Fruit fly (Drosophila melanogaster): Measurements from ENCODE around the gene ND-B18.

The ND-B18 gene

dm6 chrX:15070811-15071479, 7.4 kb downstream of the ND-B18 start:
- TF ChIP-seq h (GFP tag; optimal IDR thresholded peaks at IDR 0.05): peak; percentile 58
- TF ChIP-seq woc (GFP tag; optimal IDR thresholded peaks at IDR 0.05): no peak
- peak; percentile 76 for TF ChIP-seq Hr83 (GFP tag; optimal IDR thresholded peaks at IDR 0.05; ENCODE audit: poor library complexity, severe bottlenecking)
- TF ChIP-seq Dif (GFP tag; optimal IDR thresholded peaks at IDR 0.05; ENCODE audit: partially characterized antibody): no peak
- no peak for TF ChIP-seq tai (GFP tag; optimal IDR thresholded peaks at IDR 0.05)
- TF ChIP-seq dl (GFP tag; optimal IDR thresholded peaks at IDR 0.05; ENCODE audit: insufficient read depth in 1 of 2, partially characterized antibody in 2 of 2): peak in 1 of 2 experiments; percentile 7
- no peak for TF ChIP-seq Vsx2 (GFP tag; optimal IDR thresholded peaks at IDR 0.05; ENCODE audit: partially characterized antibody)
- no peak for TF ChIP-seq GATAd (GFP tag; optimal IDR thresholded peaks at IDR 0.05)
- TF ChIP-seq lola (GFP tag; optimal IDR thresholded peaks at IDR 0.05): no peak
- no peak for TF ChIP-seq OdsH (GFP tag; optimal IDR thresholded peaks at IDR 0.05)
- TF ChIP-seq sv (GFP tag; optimal IDR thresholded peaks at IDR 0.05): no peak
- peak; percentile 62 for TF ChIP-seq brk (GFP tag; optimal IDR thresholded peaks at IDR 0.05)
- TF ChIP-seq dsf (GFP tag; optimal IDR thresholded peaks at IDR 0.05; ENCODE audit: borderline replicate concordance): no peak
- TF ChIP-seq CG32264 (GFP tag; optimal IDR thresholded peaks at IDR 0.05): no peak
- TF ChIP-seq Dfd (GFP tag; optimal IDR thresholded peaks at IDR 0.05): no peak
- TF ChIP-seq N (GFP tag; optimal IDR thresholded peaks at IDR 0.05): no peak
- no peak for TF ChIP-seq sage (GFP tag; optimal IDR thresholded peaks at IDR 0.05)
- TF ChIP-seq HLH106 (tag; optimal IDR thresholded peaks at IDR 0.05): no peak
- TF ChIP-seq Sp1 (GFP tag; optimal IDR thresholded peaks at IDR 0.05): peak; percentile 38
- TF ChIP-seq Mio (GFP tag; optimal IDR thresholded peaks at IDR 0.05): no peak
- peak; percentile 25 for TF ChIP-seq fru (GFP tag; optimal IDR thresholded peaks at IDR 0.05)
- TF ChIP-seq Rel (GFP tag; optimal IDR thresholded peaks at IDR 0.05): peak; percentile 22
- TF ChIP-seq Rel (tag; optimal IDR thresholded peaks at IDR 0.05): peak; percentile 38
- TF ChIP-seq foxo (GFP tag; optimal IDR thresholded peaks at IDR 0.05): peak in 1 of 2 experiments; percentile 41
- TF ChIP-seq Abd-B (GFP tag; optimal IDR thresholded peaks at IDR 0.05): no peak
- TF ChIP-seq Jra (GFP tag; optimal IDR thresholded peaks at IDR 0.05): no peak
- peak; percentile 71 for TF ChIP-seq Hnf4 (GFP tag; optimal IDR thresholded peaks at IDR 0.05)
- TF ChIP-seq ey (GFP tag; optimal IDR thresholded peaks at IDR 0.05): peak; percentile 24
- no peak for TF ChIP-seq Myc (optimal IDR thresholded peaks at IDR 0.05)
- TF ChIP-seq dmrt93B (GFP tag; optimal IDR thresholded peaks at IDR 0.05): no peak
- TF ChIP-seq CrebA (GFP tag; optimal IDR thresholded peaks at IDR 0.05; ENCODE audit: borderline replicate concordance): peak; percentile 6
- peak; percentile 13 for TF ChIP-seq rgr (GFP tag; optimal IDR thresholded peaks at IDR 0.05)
- TF ChIP-seq psq (GFP tag; optimal IDR thresholded peaks at IDR 0.05): peak; percentile 29
- no peak for TF ChIP-seq Hr78 (GFP tag; optimal IDR thresholded peaks at IDR 0.05)
- TF ChIP-seq CG9705 (GFP tag; optimal IDR thresholded peaks at IDR 0.05): no peak
- no peak for TF ChIP-seq br (GFP tag; optimal IDR thresholded peaks at IDR 0.05)
- TF ChIP-seq pan (optimal IDR thresholded peaks at IDR 0.05): no peak

dm6 chrX:15074646-15075351, 11.3 kb downstream of the ND-B18 start:
- TF ChIP-seq Mio (GFP tag; optimal IDR thresholded peaks at IDR 0.05): peak; percentile 31
- peak; percentile 49 for TF ChIP-seq dmrt93B (GFP tag; optimal IDR thresholded peaks at IDR 0.05)
- TF ChIP-seq HLH106 (tag; optimal IDR thresholded peaks at IDR 0.05): peak; percentile 70
- peak; percentile 85 for TF ChIP-seq ey (GFP tag; optimal IDR thresholded peaks at IDR 0.05)
- no peak for TF ChIP-seq Hr78 (GFP tag; optimal IDR thresholded peaks at IDR 0.05)
- peak; percentile 91 for TF ChIP-seq sv (GFP tag; optimal IDR thresholded peaks at IDR 0.05)
- TF ChIP-seq tai (GFP tag; optimal IDR thresholded peaks at IDR 0.05): peak; percentile 70
- peak; percentile 86 for TF ChIP-seq h (GFP tag; optimal IDR thresholded peaks at IDR 0.05)
- peak; percentile 88 for TF ChIP-seq br (GFP tag; optimal IDR thresholded peaks at IDR 0.05)
- peak; percentile 50 for TF ChIP-seq GATAd (GFP tag; optimal IDR thresholded peaks at IDR 0.05)
- peak in 1 of 2 experiments; percentile 90 for TF ChIP-seq foxo (GFP tag; optimal IDR thresholded peaks at IDR 0.05)
- no peak for TF ChIP-seq pan (optimal IDR thresholded peaks at IDR 0.05)
- no peak for TF ChIP-seq Abd-B (GFP tag; optimal IDR thresholded peaks at IDR 0.05)
- peak; percentile 64 for TF ChIP-seq Hr83 (GFP tag; optimal IDR thresholded peaks at IDR 0.05; ENCODE audit: poor library complexity, severe bottlenecking)
- TF ChIP-seq OdsH (GFP tag; optimal IDR thresholded peaks at IDR 0.05): peak; percentile 72
- peak; percentile 70 for TF ChIP-seq Jra (GFP tag; optimal IDR thresholded peaks at IDR 0.05)
- no peak for TF ChIP-seq dl (GFP tag; optimal IDR thresholded peaks at IDR 0.05; ENCODE audit: insufficient read depth in 1 of 2, partially characterized antibody in 2 of 2)
- TF ChIP-seq N (GFP tag; optimal IDR thresholded peaks at IDR 0.05): no peak
- peak; percentile 76 for TF ChIP-seq Sp1 (GFP tag; optimal IDR thresholded peaks at IDR 0.05)
- TF ChIP-seq rgr (GFP tag; optimal IDR thresholded peaks at IDR 0.05): peak; percentile 85
- peak; percentile 65 for TF ChIP-seq brk (GFP tag; optimal IDR thresholded peaks at IDR 0.05)
- TF ChIP-seq dsf (GFP tag; optimal IDR thresholded peaks at IDR 0.05; ENCODE audit: borderline replicate concordance): no peak
- no peak for TF ChIP-seq CrebA (GFP tag; optimal IDR thresholded peaks at IDR 0.05; ENCODE audit: borderline replicate concordance)
- TF ChIP-seq Rel (GFP tag; optimal IDR thresholded peaks at IDR 0.05): no peak
- no peak for TF ChIP-seq Rel (tag; optimal IDR thresholded peaks at IDR 0.05)
- no peak for TF ChIP-seq Dif (GFP tag; optimal IDR thresholded peaks at IDR 0.05; ENCODE audit: partially characterized antibody)
- TF ChIP-seq lola (GFP tag; optimal IDR thresholded peaks at IDR 0.05): no peak
- TF ChIP-seq CG32264 (GFP tag; optimal IDR thresholded peaks at IDR 0.05): peak; percentile 10
- TF ChIP-seq jim (GFP tag; optimal IDR thresholded peaks at IDR 0.05): peak; percentile 56
- TF ChIP-seq Hnf4 (GFP tag; optimal IDR thresholded peaks at IDR 0.05): peak; percentile 87
- peak; percentile 90 for TF ChIP-seq fru (GFP tag; optimal IDR thresholded peaks at IDR 0.05)
- no peak for TF ChIP-seq usp (GFP tag; optimal IDR thresholded peaks at IDR 0.05)
- TF ChIP-seq sage (GFP tag; optimal IDR thresholded peaks at IDR 0.05): no peak
- no peak for TF ChIP-seq Vsx2 (GFP tag; optimal IDR thresholded peaks at IDR 0.05; ENCODE audit: partially characterized antibody)
- TF ChIP-seq Myc (optimal IDR thresholded peaks at IDR 0.05): peak; percentile 95
- peak; percentile 87 for TF ChIP-seq woc (GFP tag; optimal IDR thresholded peaks at IDR 0.05)
- TF ChIP-seq CG9705 (GFP tag; optimal IDR thresholded peaks at IDR 0.05): peak; percentile 47
- TF ChIP-seq Dfd (GFP tag; optimal IDR thresholded peaks at IDR 0.05): no peak
- peak; percentile 65 for TF ChIP-seq psq (GFP tag; optimal IDR thresholded peaks at IDR 0.05)

All from whole organism, wandering third instar larva.